Fruit fly (Drosophila melanogaster): ENCODE data around the gene Mcr.
A peak's percentile ranks its signal among the peaks of the same experiment; 100 is the strongest.

- TF ChIP-seq cic (GFP tag; optimal IDR thresholded peaks at IDR 0.05) (peak; percentile 40), CG1620 (GFP tag; optimal IDR thresholded peaks at IDR 0.05) (no peak), CG5204 (GFP tag; optimal IDR thresholded peaks at IDR 0.05) (no peak), kay (GFP tag; ENCODE audit: borderline replicate concordance) (no peak), ovo (GFP tag; optimal IDR thresholded peaks at IDR 0.05) (no peak), CG14711 (tag; optimal IDR thresholded peaks at IDR 0.05) (no peak), Hr96 (GFP tag; optimal IDR thresholded peaks at IDR 0.05) (no peak), cnc (optimal IDR thresholded peaks at IDR 0.05) (no peak), Clk (GFP tag; optimal IDR thresholded peaks at IDR 0.05) (no peak), toe (GFP tag; optimal IDR thresholded peaks at IDR 0.05) (no peak), bab1 (GFP tag; optimal IDR thresholded peaks at IDR 0.05) (no peak), CG12768 (GFP tag; optimal IDR thresholded peaks at IDR 0.05) (no peak), CG7101 (tag; optimal IDR thresholded peaks at IDR 0.05) (no peak)
Observed at dm6 chr2L:8029160-8029852, 53.5 kb downstream of the Mcr start, which contains the start of gene baf.
